Worm (Caenorhabditis elegans): ENCODE measurements around the gene Y55F3BL.4.

The Y55F3BL.4 gene

ce11 chrIV:845198-845597, 40.3 kb downstream of the Y55F3BL.4 start, which contains the start of gene lgc-33:
lgc-33 (plus strand) TSS chrIV:845498.
- no peak for TF ChIP-seq zip-8 (tag; optimal IDR thresholded peaks at IDR 0.05)
- TF ChIP-seq hlh-1 (tag; optimal IDR thresholded peaks at IDR 0.05): no peak
- TF ChIP-seq flh-1 (GFP tag; optimal IDR thresholded peaks at IDR 0.05): no peak
- TF ChIP-seq M03D4.4 (tag; optimal IDR thresholded peaks at IDR 0.05): no peak
- TF ChIP-seq mab-5 (tag; optimal IDR thresholded peaks at IDR 0.05): no peak
- TF ChIP-seq bed-3 (GFP tag; optimal IDR thresholded peaks at IDR 0.05): no peak
- no peak for TF ChIP-seq blmp-1 (tag; optimal IDR thresholded peaks at IDR 0.05)
- no peak for TF ChIP-seq snpc-4 (tag; optimal IDR thresholded peaks at IDR 0.05)
- no peak for TF ChIP-seq elt-1 (tag; optimal IDR thresholded peaks at IDR 0.05; ENCODE audit: borderline replicate concordance, insufficient read depth)
- no peak for TF ChIP-seq lsy-2 (tag; optimal IDR thresholded peaks at IDR 0.05)
- no peak for TF ChIP-seq elt-3 (tag; optimal IDR thresholded peaks at IDR 0.05)
- no peak for TF ChIP-seq cnd-1 (tag; optimal IDR thresholded peaks at IDR 0.05)
- TF ChIP-seq nhr-12 (tag; optimal IDR thresholded peaks at IDR 0.05): no peak
- TF ChIP-seq drap-1 (GFP tag; optimal IDR thresholded peaks at IDR 0.05): no peak
- TF ChIP-seq nhr-2 (tag; optimal IDR thresholded peaks at IDR 0.05): no peak
- no peak for TF ChIP-seq mls-2 (tag; optimal IDR thresholded peaks at IDR 0.05)
- TF ChIP-seq pha-4 (tag; optimal IDR thresholded peaks at IDR 0.05): no peak

- TF ChIP-seq nhr-237 (tag; optimal IDR thresholded peaks at IDR 0.05): no peak
- TF ChIP-seq unc-120 (tag; optimal IDR thresholded peaks at IDR 0.05; ENCODE audit: poor library complexity, severe bottlenecking): no peak
- no peak for TF ChIP-seq ceh-43 (GFP tag; optimal IDR thresholded peaks at IDR 0.05)
- no peak for TF ChIP-seq sem-2 (GFP tag; optimal IDR thresholded peaks at IDR 0.05)
- no peak for TF ChIP-seq tbx-8 (GFP tag; optimal IDR thresholded peaks at IDR 0.05)
- TF ChIP-seq drap-1 (GFP tag; optimal IDR thresholded peaks at IDR 0.05): no peak
- TF ChIP-seq mep-1 (tag; optimal IDR thresholded peaks at IDR 0.05): no peak
- TF ChIP-seq unc-39 (tag; optimal IDR thresholded peaks at IDR 0.05): no peak
- TF ChIP-seq elt-1 (tag; optimal IDR thresholded peaks at IDR 0.05; ENCODE audit: borderline replicate concordance, insufficient read depth): no peak
- no peak for TF ChIP-seq ceh-39 (tag; optimal IDR thresholded peaks at IDR 0.05)
These were observed 43.3 kb downstream of the Y55F3BL.4 start for ce11 chrIV:848207-848606.

ce11 chrIV:854357-855269, 49.7 kb downstream of the Y55F3BL.4 start, which contains the start of the genes lem-4 and Y55F3BR.11:
lem-4 (minus strand) TSS chrIV:854780.
Y55F3BR.11 (plus strand) TSS chrIV:855219.
- TF ChIP-seq hlh-1 (tag; optimal IDR thresholded peaks at IDR 0.05) (peak; percentile 18), pha-4 (tag; optimal IDR thresholded peaks at IDR 0.05) (peak; percentile 42), ceh-39 (tag; optimal IDR thresholded peaks at IDR 0.05) (peak; percentile 60), M03D4.4 (tag; optimal IDR thresholded peaks at IDR 0.05) (no peak), ceh-43 (GFP tag; optimal IDR thresholded peaks at IDR 0.05) (no peak), tbx-8 (GFP tag; optimal IDR thresholded peaks at IDR 0.05) (no peak), lsy-2 (tag; optimal IDR thresholded peaks at IDR 0.05) (peak; percentile 53), lin-13 (tag; optimal IDR thresholded peaks at IDR 0.05) (peak; percentile 52), ces-1 (GFP tag; optimal IDR thresholded peaks at IDR 0.05) (peak; percentile 42), nhr-237 (tag; optimal IDR thresholded peaks at IDR 0.05) (peak; percentile 51)

- TF ChIP-seq mls-2 (tag; optimal IDR thresholded peaks at IDR 0.05) (no peak), zip-8 (tag; optimal IDR thresholded peaks at IDR 0.05) (no peak), cnd-1 (tag; optimal IDR thresholded peaks at IDR 0.05) (no peak), ceh-39 (tag; optimal IDR thresholded peaks at IDR 0.05) (no peak), elt-1 (tag; optimal IDR thresholded peaks at IDR 0.05; ENCODE audit: borderline replicate concordance, insufficient read depth) (no peak), nhr-28 (tag; optimal IDR thresholded peaks at IDR 0.05) (no peak), bed-3 (GFP tag; optimal IDR thresholded peaks at IDR 0.05) (no peak)
These were observed 50.6 kb downstream of the Y55F3BL.4 start for ce11 chrIV:855483-855882.
